Worm (Caenorhabditis elegans): ENCODE measurements around the gene T24H7.9.

The T24H7.9 gene

DNA sequence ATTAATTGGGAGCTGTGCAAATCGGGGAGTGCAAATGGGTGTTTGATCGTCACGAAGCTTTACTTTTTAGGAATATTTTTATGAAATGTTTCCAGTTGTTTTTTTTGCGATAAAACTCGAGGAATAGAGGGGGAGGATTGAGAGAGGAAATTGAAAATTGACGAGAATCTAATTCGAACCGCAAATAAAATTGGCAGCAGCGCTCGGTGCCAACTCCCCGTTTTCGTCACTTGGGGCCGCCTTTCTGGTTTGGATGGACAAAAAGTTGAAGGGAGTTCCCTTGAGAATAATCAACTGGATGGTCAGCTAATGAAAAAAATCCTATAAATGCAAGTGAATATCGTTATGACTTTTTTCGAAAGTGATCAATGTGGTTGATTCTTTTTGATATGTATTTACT, 5.2 kb downstream of the T24H7.9 start:
- TF ChIP-seq bed-2 (GFP tag; IDR thresholded peaks at IDR 0.05) (no peak), F22D6.2 (tag; optimal IDR thresholded peaks at IDR 0.05) (no peak), nhr-80 (tag; optimal IDR thresholded peaks at IDR 0.05) (no peak), ztf-26 (tag; optimal IDR thresholded peaks at IDR 0.05) (no peak), D2030.7 (GFP tag; IDR thresholded peaks at IDR 0.05) (no peak), ceh-79 (tag; optimal IDR thresholded peaks at IDR 0.05) (no peak), sea-2 (GFP tag; IDR thresholded peaks at IDR 0.05) (no peak), F57C9.4 (tag; optimal IDR thresholded peaks at IDR 0.05) (no peak), snpc-1.1 (tag; optimal IDR thresholded peaks at IDR 0.05; ENCODE audit: insufficient read depth) (no peak), ztf-3 (GFP tag; optimal IDR thresholded peaks at IDR 0.05) (no peak)

DNA sequence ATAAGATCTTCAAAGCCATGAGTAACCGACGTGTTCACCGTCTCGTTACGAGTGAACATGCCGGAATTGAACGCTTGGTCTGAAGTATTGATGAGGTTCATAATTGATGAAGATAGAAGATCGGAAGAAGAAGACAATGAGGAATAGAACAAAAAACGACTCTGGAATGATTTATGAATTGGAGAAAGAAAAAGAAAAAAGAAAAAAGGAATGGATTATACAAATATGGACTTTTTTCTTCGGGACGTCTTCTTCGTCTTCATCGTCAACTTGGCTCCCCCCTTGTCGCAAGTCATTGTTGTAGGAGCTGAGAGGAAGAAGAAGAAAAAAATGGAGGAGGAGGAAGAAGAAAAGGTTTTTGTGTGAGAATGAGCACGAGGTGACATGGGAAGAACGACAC, 8.3 kb downstream of the T24H7.9 start, which contains the start of gene srsy-2:
TSS of gene srsy-2 (minus strand) at position 101 of the 400 bp plus-strand sequence.
- no peak for TF ChIP-seq ztf-6 (GFP tag; IDR thresholded peaks at IDR 0.05)
- TF ChIP-seq sptf-2 (GFP tag; optimal IDR thresholded peaks at IDR 0.05): no peak
- no peak for TF ChIP-seq F22D6.2 (tag; optimal IDR thresholded peaks at IDR 0.05)
- no peak for TF ChIP-seq ama-1 (optimal IDR thresholded peaks at IDR 0.05)
- no peak for TF ChIP-seq ama-1 (GFP tag; optimal IDR thresholded peaks at IDR 0.05)
- TF ChIP-seq Y95B8A.8 (GFP tag; IDR thresholded peaks at IDR 0.05): no peak
- TF ChIP-seq Y79H2A.3 (GFP tag; conservative IDR thresholded peaks at IDR 0.05): no peak
- no peak for TF ChIP-seq attf-6 (GFP tag; IDR thresholded peaks at IDR 0.05)
- no peak for TF ChIP-seq xnd-1 (tag; optimal IDR thresholded peaks at IDR 0.05)
- no peak for TF ChIP-seq ceh-91 (GFP tag; IDR thresholded peaks at IDR 0.05)
- no peak for TF ChIP-seq F33H1.4 (GFP tag; IDR thresholded peaks at IDR 0.05)
- no peak for TF ChIP-seq Y67H2A.10 (GFP tag; conservative IDR thresholded peaks at IDR 0.05)
- no peak for TF ChIP-seq zim-3 (tag; optimal IDR thresholded peaks at IDR 0.05)
- TF ChIP-seq nhr-90 (tag; optimal IDR thresholded peaks at IDR 0.05): no peak
- TF ChIP-seq F52B5.7 (tag; optimal IDR thresholded peaks at IDR 0.05): no peak
- TF ChIP-seq madf-8 (GFP tag; conservative IDR thresholded peaks at IDR 0.05): no peak
- no peak for TF ChIP-seq nfya-1 (tag; optimal IDR thresholded peaks at IDR 0.05; ENCODE audit: borderline replicate concordance, insufficient read depth)
- no peak for TF ChIP-seq efl-1 (GFP tag; optimal IDR thresholded peaks at IDR 0.05)
- TF ChIP-seq C17E4.6 (GFP tag; IDR thresholded peaks at IDR 0.05): no peak
- TF ChIP-seq ceh-79 (tag; optimal IDR thresholded peaks at IDR 0.05): no peak
- no peak for TF ChIP-seq ztf-25 (GFP tag; IDR thresholded peaks at IDR 0.05)

ce11 chrII:6223755-6224154, 11.6 kb downstream of the T24H7.9 start:
- TF ChIP-seq B0261.1 (tag; optimal IDR thresholded peaks at IDR 0.05) (no peak), mel-28 (tag; optimal IDR thresholded peaks at IDR 0.05; ENCODE audit: borderline replicate concordance) (no peak), dox-1 (GFP tag; IDR thresholded peaks at IDR 0.05) (no peak), ztf-6 (GFP tag; IDR thresholded peaks at IDR 0.05) (no peak), egl-44 (GFP tag; IDR thresholded peaks at IDR 0.05) (no peak)

ce11 chrII:6222558-6222957, 12.7 kb downstream of the T24H7.9 start, which contains the start of gene C30B5.6:
Gene C30B5.6, minus strand, starts transcription at chrII:6222658.
- no peak for TF ChIP-seq athp-1 (tag; optimal IDR thresholded peaks at IDR 0.05)
- TF ChIP-seq B0336.3 (GFP tag; IDR thresholded peaks at IDR 0.05): no peak
- no peak for TF ChIP-seq snpc-1.3 (tag; optimal IDR thresholded peaks at IDR 0.05; ENCODE audit: insufficient read depth)
- no peak for TF ChIP-seq nfyb-1 (GFP tag; IDR thresholded peaks at IDR 0.05)
- no peak for TF ChIP-seq lin-54 (GFP tag; optimal IDR thresholded peaks at IDR 0.05)
- TF ChIP-seq madf-3 (GFP tag; IDR thresholded peaks at IDR 0.05): no peak
- TF ChIP-seq lag-1 (GFP tag; IDR thresholded peaks at IDR 0.05): no peak
- no peak for TF ChIP-seq nhr-90 (tag; optimal IDR thresholded peaks at IDR 0.05)
- TF ChIP-seq hrde-1 (tag; optimal IDR thresholded peaks at IDR 0.05; ENCODE audit: borderline replicate concordance): no peak
- no peak for TF ChIP-seq mes-4 (tag; optimal IDR thresholded peaks at IDR 0.05)
- TF ChIP-seq rpc-1 (optimal IDR thresholded peaks at IDR 0.05): no peak
- no peak for TF ChIP-seq rpc-1 (tag; optimal IDR thresholded peaks at IDR 0.05)
- no peak for TF ChIP-seq unc-62 (GFP tag; optimal IDR thresholded peaks at IDR 0.05)
- no peak for TF ChIP-seq let-526 (GFP tag; IDR thresholded peaks at IDR 0.05)
- TF ChIP-seq F39B2.1 (GFP tag; IDR thresholded peaks at IDR 0.05): no peak
- TF ChIP-seq tbp1 (GFP tag; optimal IDR thresholded peaks at IDR 0.05): no peak
